Comparison of ENCODE assay signal across 2 fruit fly cellular contexts in genomic region chr3R:31370204-31370603, dm6.
TF ChIP-seq lines count a peak whose summit lies in the region.

No protein-coding gene starts in this region.

- no peak for TF ChIP-seq CTCF in whole organism, embryonic (GFP tag; optimal IDR thresholded peaks at IDR 0.05; lab: Kevin White, UChicago)

TF ChIP-seq in whole organism, embryonic, 481 proteins besides CTCF, POLR2A, EP300 and RAD21:
- TF ChIP-seq sisA (GFP tag; IDR thresholded peaks at IDR 0.05; lab: Robert Waterston, UW) (0 out of 2 replicates have a peak, but pooled peaks have one; percentile 9), hth (optimal IDR thresholded peaks at IDR 0.05; lab: Kevin White, UChicago) (no peak), CG9215 (GFP tag; IDR thresholded peaks at IDR 0.05; lab: Robert Waterston, UW) (0 out of 2 replicates have a peak, but pooled peaks have one; percentile 9), Ets65A (GFP tag; lab: Kevin White, UChicago) (peak; percentile 88)
TF ChIP-seq in whole organism, embryonic: peak in this region for 3.

TF ChIP-seq in whole organism, wandering third instar larva, 38 proteins besides CTCF, POLR2A, EP300 and RAD21:
- TF ChIP-seq Mio (GFP tag; optimal IDR thresholded peaks at IDR 0.05; lab: Kevin White, UChicago) (no peak), Dfd (GFP tag; optimal IDR thresholded peaks at IDR 0.05; lab: Kevin White, UChicago) (peak; percentile 93)

Comparison
In these comparisons a context has a peak if more than half of its experiments do, and no peak if none do; other contexts are left out.
1. Of the 10 proteins assayed by ChIP-seq in both whole organism, embryonic and whole organism, wandering third instar larva: peak only in whole organism, embryonic: none; only in whole organism, wandering third instar larva: Dfd; in both: none; in neither: 9.